Worm (Caenorhabditis elegans): ENCODE results near the gene swan-1.

The swan-1 gene

DNA sequence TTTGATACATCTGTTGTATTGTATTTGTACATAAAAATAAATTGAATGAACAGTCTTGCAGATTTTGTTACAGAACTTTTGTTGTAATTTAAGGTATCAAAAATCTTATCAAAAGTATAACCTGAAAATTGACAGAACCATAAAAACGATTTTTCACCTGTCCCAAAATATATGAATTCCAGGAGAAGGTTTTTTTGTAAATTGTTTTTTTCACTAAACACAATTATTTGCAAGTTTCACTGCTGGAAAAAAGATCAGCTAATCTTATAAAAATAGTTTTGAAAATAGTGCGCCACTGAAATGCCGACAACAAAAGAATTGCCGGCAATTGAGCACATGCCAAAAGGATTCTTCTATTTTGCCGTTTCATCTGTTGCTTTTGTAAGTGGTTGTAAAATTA is 36.1 kb upstream of the swan-1 start, which contains the start of gene srx-130:
Gene srx-130 (plus strand): TSS at position 301 of the 400 bp plus-strand sequence.
- no peak for TF ChIP-seq lin-32 (GFP tag; optimal IDR thresholded peaks at IDR 0.05)
- no peak for TF ChIP-seq drap-1 (GFP tag; optimal IDR thresholded peaks at IDR 0.05)
- TF ChIP-seq elt-3 (tag; optimal IDR thresholded peaks at IDR 0.05), result no peak
- no peak for TF ChIP-seq mls-2 (tag; optimal IDR thresholded peaks at IDR 0.05)
- TF ChIP-seq ztf-11 (tag; optimal IDR thresholded peaks at IDR 0.05), result no peak
- TF ChIP-seq nhr-12 (tag; optimal IDR thresholded peaks at IDR 0.05), result no peak
- no peak for TF ChIP-seq nhr-237 (tag; optimal IDR thresholded peaks at IDR 0.05)
- TF ChIP-seq unc-39 (tag; optimal IDR thresholded peaks at IDR 0.05), result no peak

DNA sequence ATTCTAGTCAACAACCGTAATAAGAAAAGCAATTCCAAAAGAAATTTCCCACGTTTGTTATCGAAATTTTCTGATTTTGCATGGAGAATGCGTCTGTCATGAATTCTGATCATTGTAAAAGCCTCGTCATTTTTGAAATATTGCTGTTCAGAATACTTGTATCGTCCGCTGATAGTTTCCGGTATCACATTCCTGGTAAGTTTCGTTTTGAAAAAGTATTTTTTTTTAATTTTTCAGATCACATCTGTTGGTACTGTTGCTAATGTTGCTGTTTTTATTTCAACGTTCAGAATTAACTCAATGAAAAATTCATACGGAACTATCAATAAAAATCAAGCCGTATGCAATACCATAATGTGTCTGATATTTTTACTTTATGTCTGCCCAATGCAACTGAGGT is 33.9 kb upstream of the swan-1 start, which contains the start of gene srx-17:
Gene srx-17 (plus strand): TSS at position 301 of the 400 bp plus-strand sequence.
- TF ChIP-seq mab-5 (tag; optimal IDR thresholded peaks at IDR 0.05) (no peak), hlh-1 (tag; optimal IDR thresholded peaks at IDR 0.05) (no peak), nhr-28 (tag; optimal IDR thresholded peaks at IDR 0.05) (no peak), unc-62 (GFP tag; optimal IDR thresholded peaks at IDR 0.05) (no peak), ceh-83 (GFP tag; optimal IDR thresholded peaks at IDR 0.05) (no peak), zip-8 (tag; optimal IDR thresholded peaks at IDR 0.05) (no peak), elt-1 (tag; optimal IDR thresholded peaks at IDR 0.05; ENCODE audit: borderline replicate concordance, insufficient read depth) (no peak), tbx-8 (GFP tag; optimal IDR thresholded peaks at IDR 0.05) (no peak), ztf-11 (tag; optimal IDR thresholded peaks at IDR 0.05) (no peak), unc-39 (tag; optimal IDR thresholded peaks at IDR 0.05) (no peak), M03D4.4 (tag; optimal IDR thresholded peaks at IDR 0.05) (no peak), ceh-43 (GFP tag; optimal IDR thresholded peaks at IDR 0.05) (no peak), sptf-1 (tag; optimal IDR thresholded peaks at IDR 0.05) (no peak), lin-13 (tag; optimal IDR thresholded peaks at IDR 0.05) (no peak), ces-1 (GFP tag; optimal IDR thresholded peaks at IDR 0.05) (no peak), mls-2 (tag; optimal IDR thresholded peaks at IDR 0.05) (no peak), nhr-2 (tag; optimal IDR thresholded peaks at IDR 0.05) (no peak), snpc-4 (tag; optimal IDR thresholded peaks at IDR 0.05) (no peak), mep-1 (tag; optimal IDR thresholded peaks at IDR 0.05) (no peak), pha-4 (tag; optimal IDR thresholded peaks at IDR 0.05) (no peak)

DNA sequence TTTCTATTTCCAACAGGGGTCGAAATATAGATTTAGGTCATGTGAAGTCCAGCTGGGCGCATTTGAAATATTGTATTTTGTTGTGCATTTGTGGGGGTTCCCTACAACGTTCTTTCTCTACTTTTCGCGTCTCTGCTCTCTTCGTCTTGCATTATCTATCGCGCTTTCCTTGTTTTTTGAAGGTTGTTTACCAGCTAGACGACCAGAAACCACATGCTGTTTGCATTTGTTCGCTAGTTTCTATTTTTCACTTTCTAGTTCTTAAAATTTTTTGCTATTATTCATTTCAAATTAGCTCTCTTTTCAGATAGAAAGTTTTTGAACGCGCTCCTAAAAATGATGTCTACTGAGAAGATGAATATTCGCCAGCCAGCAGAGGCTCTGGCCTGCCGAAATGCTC is 32.4 kb upstream of the swan-1 start, which contains the start of gene F55B12.10:
Gene F55B12.10 (plus strand): TSS at position 301 of the 400 bp plus-strand sequence.
- no peak for TF ChIP-seq ceh-83 (GFP tag; optimal IDR thresholded peaks at IDR 0.05)
- no peak for TF ChIP-seq snpc-4 (tag; optimal IDR thresholded peaks at IDR 0.05)
- no peak for TF ChIP-seq sem-2 (GFP tag; optimal IDR thresholded peaks at IDR 0.05)

DNA sequence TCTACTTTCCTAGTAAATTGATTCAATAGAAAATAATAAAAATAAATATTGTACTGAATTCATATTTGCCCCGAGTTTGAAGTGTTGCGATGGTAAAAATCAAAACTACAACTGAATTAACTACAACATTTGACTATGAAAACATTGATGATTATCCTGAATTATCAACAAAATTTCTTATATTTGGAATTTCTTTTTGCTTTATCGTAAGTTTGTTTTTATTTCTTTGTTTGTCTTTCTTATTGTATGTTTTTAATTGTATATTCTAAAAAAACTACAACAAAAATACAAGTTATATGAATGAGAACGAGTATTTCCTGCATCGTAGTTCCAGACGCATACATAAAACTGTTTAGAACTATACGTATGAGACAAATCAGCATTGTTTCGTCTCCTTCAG is 30.1 kb upstream of the swan-1 start, which contains the start of gene srx-128:
Gene srx-128 (plus strand): TSS at position 301 of the 400 bp plus-strand sequence.
- TF ChIP-seq pha-4 (tag; optimal IDR thresholded peaks at IDR 0.05), result no peak
- TF ChIP-seq bed-3 (GFP tag; optimal IDR thresholded peaks at IDR 0.05), result no peak
- TF ChIP-seq ces-1 (GFP tag; optimal IDR thresholded peaks at IDR 0.05), result no peak
- no peak for TF ChIP-seq unc-62 (GFP tag; optimal IDR thresholded peaks at IDR 0.05)
- no peak for TF ChIP-seq mls-2 (tag; optimal IDR thresholded peaks at IDR 0.05)
- no peak for TF ChIP-seq nhr-2 (tag; optimal IDR thresholded peaks at IDR 0.05)
- TF ChIP-seq unc-39 (tag; optimal IDR thresholded peaks at IDR 0.05), result no peak
- no peak for TF ChIP-seq ceh-39 (tag; optimal IDR thresholded peaks at IDR 0.05)
- no peak for TF ChIP-seq mab-5 (tag; optimal IDR thresholded peaks at IDR 0.05)
- TF ChIP-seq elt-1 (tag; optimal IDR thresholded peaks at IDR 0.05; ENCODE audit: borderline replicate concordance, insufficient read depth), result no peak
- no peak for TF ChIP-seq lsy-2 (tag; optimal IDR thresholded peaks at IDR 0.05)
- TF ChIP-seq cnd-1 (tag; optimal IDR thresholded peaks at IDR 0.05), result no peak
- no peak for TF ChIP-seq unc-120 (tag; optimal IDR thresholded peaks at IDR 0.05; ENCODE audit: poor library complexity, severe bottlenecking)
- no peak for TF ChIP-seq ceh-83 (GFP tag; optimal IDR thresholded peaks at IDR 0.05)
- TF ChIP-seq nhr-28 (tag; optimal IDR thresholded peaks at IDR 0.05), result no peak
- TF ChIP-seq mep-1 (tag; optimal IDR thresholded peaks at IDR 0.05), result no peak
- TF ChIP-seq nhr-237 (tag; optimal IDR thresholded peaks at IDR 0.05), result no peak

DNA sequence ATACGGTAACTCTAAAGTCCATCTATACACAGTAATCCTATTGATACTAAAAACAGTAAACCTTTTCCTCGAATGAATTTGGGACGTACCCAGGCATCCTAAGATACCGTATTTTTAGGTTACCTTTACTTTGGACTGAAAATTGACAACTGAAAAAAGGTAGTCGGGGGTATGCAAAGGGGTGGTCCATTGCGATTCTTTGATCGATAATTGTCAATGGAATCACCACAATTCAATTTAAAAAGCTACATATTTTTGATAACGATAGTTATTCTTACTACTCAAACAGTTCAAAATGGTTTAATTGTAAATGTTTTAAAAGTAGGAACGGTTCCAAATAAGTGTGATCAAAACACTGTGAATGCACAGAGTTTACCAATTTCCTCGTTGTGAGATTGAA is 26.9 kb upstream of the swan-1 start, which contains the start of gene srx-129:
Gene srx-129 (plus strand): TSS at position 301 of the 400 bp plus-strand sequence.
- TF ChIP-seq elt-1 (tag; optimal IDR thresholded peaks at IDR 0.05; ENCODE audit: borderline replicate concordance, insufficient read depth) (no peak), nhr-12 (tag; optimal IDR thresholded peaks at IDR 0.05) (no peak), hlh-1 (tag; optimal IDR thresholded peaks at IDR 0.05) (no peak)

Data from whole organism, mixed stage, embryonic.